Worm (Caenorhabditis elegans): ENCODE results near the gene pmp-2.

The pmp-2 gene

ce11 chrII:6853059-6853466 lies 34.5 kb downstream of the pmp-2 start (continued):
- TF ChIP-seq snpc-4 (tag; optimal IDR thresholded peaks at IDR 0.05): no peak
- TF ChIP-seq vab-7 (GFP tag; IDR thresholded peaks at IDR 0.05): peak; percentile 81
- TF ChIP-seq lir-3 (tag; optimal IDR thresholded peaks at IDR 0.05): peak; percentile 11
- TF ChIP-seq nhr-102 (tag; optimal IDR thresholded peaks at IDR 0.05): peak; percentile 51
- peak; percentile 65; the same call in 1 of the 2 replicates for TF ChIP-seq mdt-29 (GFP tag; IDR thresholded peaks at IDR 0.05)
- peak; percentile 52 for TF ChIP-seq spr-3 (GFP tag; optimal IDR thresholded peaks at IDR 0.05)
- no peak for TF ChIP-seq ceh-44 (GFP tag; IDR thresholded peaks at IDR 0.05)
- peak; percentile 65 for TF ChIP-seq set-16 (GFP tag; IDR thresholded peaks at IDR 0.05)
- TF ChIP-seq nhr-41 (GFP tag; IDR thresholded peaks at IDR 0.05): peak; percentile 43; the same call in 1 of the 2 replicates
- TF ChIP-seq hif-1 (tag; optimal IDR thresholded peaks at IDR 0.05): peak; percentile 19 to 58
- peak; percentile 66; the same call in 1 of the 2 replicates for TF ChIP-seq ZK337.2 (GFP tag; IDR thresholded peaks at IDR 0.05)
- no peak for TF ChIP-seq Y75B8A.6 (GFP tag; IDR thresholded peaks at IDR 0.05)
- TF ChIP-seq ces-1 (GFP tag; optimal IDR thresholded peaks at IDR 0.05): no peak
- peak; percentile 68; the same call in 1 of the 2 replicates for TF ChIP-seq zfp-3 (GFP tag; conservative IDR thresholded peaks at IDR 0.05)
- peak; percentile 83 for TF ChIP-seq sdz-12 (GFP tag; optimal IDR thresholded peaks at IDR 0.05)
- no peak for TF ChIP-seq cey-2 (tag; optimal IDR thresholded peaks at IDR 0.05; ENCODE audit: borderline replicate concordance, insufficient read depth)
- peak; percentile 62; the same call in 1 of the 2 replicates for TF ChIP-seq tra-1 (GFP tag; IDR thresholded peaks at IDR 0.05)
- no peak for TF ChIP-seq zfp-2 (tag; optimal IDR thresholded peaks at IDR 0.05)
- TF ChIP-seq skn-1 (tag; optimal IDR thresholded peaks at IDR 0.05): no peak
- TF ChIP-seq ZK546.5 (tag; optimal IDR thresholded peaks at IDR 0.05): no peak
- peak; percentile 87 for TF ChIP-seq ctbp-1 (GFP tag; IDR thresholded peaks at IDR 0.05)
- peak in 1 of 2 experiments; percentile 28 for TF ChIP-seq mdl-1 (tag; optimal IDR thresholded peaks at IDR 0.05)
- peak; percentile 39 for TF ChIP-seq F37D6.2 (tag; optimal IDR thresholded peaks at IDR 0.05)
- no peak for TF ChIP-seq daf-19 (GFP tag; conservative IDR thresholded peaks at IDR 0.05)
- TF ChIP-seq pha-4 (GFP tag; IDR thresholded peaks at IDR 0.05): peak; percentile 69
- TF ChIP-seq pha-4 (tag; optimal IDR thresholded peaks at IDR 0.05): no peak
- TF ChIP-seq lin-13 (GFP tag; optimal IDR thresholded peaks at IDR 0.05): peak; percentile 6
- TF ChIP-seq lim-7 (GFP tag; IDR thresholded peaks at IDR 0.05): peak; percentile 85
- TF ChIP-seq daf-16 (GFP tag; optimal IDR thresholded peaks at IDR 0.05): peak; percentile 63 to 80
- peak; percentile 11 for TF ChIP-seq daf-16 (tag; optimal IDR thresholded peaks at IDR 0.05)
- TF ChIP-seq spr-1 (tag; optimal IDR thresholded peaks at IDR 0.05): peak; percentile 62
- peak; percentile 68 for TF ChIP-seq nhr-28 (tag; optimal IDR thresholded peaks at IDR 0.05)
- peak; percentile 52 for TF ChIP-seq nhr-111 (GFP tag; optimal IDR thresholded peaks at IDR 0.05)
- TF ChIP-seq ztf-7 (tag; optimal IDR thresholded peaks at IDR 0.05): peak; percentile 5
- peak; percentile 51 for TF ChIP-seq zip-2 (tag; optimal IDR thresholded peaks at IDR 0.05)
- peak; percentile 81 for TF ChIP-seq dmd-8 (GFP tag; IDR thresholded peaks at IDR 0.05)
- no peak for TF ChIP-seq nhr-76 (tag; optimal IDR thresholded peaks at IDR 0.05)
- 0 out of 2 replicates have a peak, but pooled peaks have one; percentile 28 for TF ChIP-seq saeg-2 (GFP tag; IDR thresholded peaks at IDR 0.05)
- peak; percentile 16 for TF ChIP-seq nhr-6 (tag; optimal IDR thresholded peaks at IDR 0.05)
- peak; percentile 77 for TF ChIP-seq arid-1 (GFP tag; conservative IDR thresholded peaks at IDR 0.05)
- TF ChIP-seq duxl-1 (tag; optimal IDR thresholded peaks at IDR 0.05; ENCODE audit: poor library complexity): peak; percentile 70
- peak; percentile 18 for TF ChIP-seq dpl-1 (GFP tag; optimal IDR thresholded peaks at IDR 0.05)
- TF ChIP-seq nhr-48 (tag; optimal IDR thresholded peaks at IDR 0.05): peak; percentile 66
- TF ChIP-seq nhr-77 (tag; optimal IDR thresholded peaks at IDR 0.05): peak; percentile 56
- TF ChIP-seq ztf-11 (tag; optimal IDR thresholded peaks at IDR 0.05): no peak
- peak; percentile 80 for TF ChIP-seq rbr-2 (tag; optimal IDR thresholded peaks at IDR 0.05)
- 0 out of 2 replicates have a peak, but pooled peaks have one; percentile 21 for TF ChIP-seq dmd-9 (GFP tag; IDR thresholded peaks at IDR 0.05)
- TF ChIP-seq unc-130 (GFP tag; optimal IDR thresholded peaks at IDR 0.05): peak; percentile 43
- peak; percentile 59 for TF ChIP-seq dve-1 (tag; optimal IDR thresholded peaks at IDR 0.05; ENCODE audit: insufficient read depth)
- TF ChIP-seq zag-1 (tag; optimal IDR thresholded peaks at IDR 0.05): no peak
- TF ChIP-seq aly-2 (tag; optimal IDR thresholded peaks at IDR 0.05): no peak

Data from whole organism, L4 larva.